Fruit fly (Drosophila melanogaster): ENCODE results near the gene Tengl3.

dm6 chr2L:2287807-2288206 is 49.8 kb upstream of the Tengl3 start, which contains the start of gene CG42658:
- TF ChIP-seq CTCF (optimal IDR thresholded peaks at IDR 0.05) (no peak), CG8478 (optimal IDR thresholded peaks at IDR 0.05) (no peak)
